Fruit fly (Drosophila melanogaster): ENCODE results near the gene pps.

Gene pps

DNA sequence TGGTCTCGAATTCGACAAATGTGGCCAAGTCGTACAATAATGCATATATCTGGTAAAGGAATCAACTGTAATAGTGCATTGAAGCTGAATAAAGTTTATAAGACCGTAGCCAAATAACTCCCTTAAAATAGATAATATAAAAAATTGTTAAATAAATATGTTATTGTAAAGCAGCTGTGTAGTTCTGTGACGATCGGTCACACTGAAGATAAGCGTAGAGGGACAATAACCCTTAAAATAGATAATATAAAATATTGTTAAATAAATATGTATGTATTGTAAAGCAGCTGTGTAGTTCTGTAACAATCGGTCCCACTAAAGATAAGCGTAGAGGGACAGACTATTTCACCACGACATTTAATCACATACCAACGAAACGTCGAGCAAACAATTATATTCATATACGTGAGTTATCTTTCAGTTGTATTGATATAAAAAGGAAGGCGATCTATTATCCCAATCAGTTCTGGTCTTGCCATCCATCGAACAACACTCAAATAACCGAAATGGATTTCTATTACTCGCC, 38.3 kb upstream of the pps start, which contains the start of gene GstD5:
TSS of gene GstD5 (plus strand) at position 476 of the 526 bp plus-strand sequence.
- TF ChIP-seq Hnf4 (GFP tag; optimal IDR thresholded peaks at IDR 0.05) (no peak), usp (GFP tag; optimal IDR thresholded peaks at IDR 0.05) (no peak), OdsH (GFP tag; optimal IDR thresholded peaks at IDR 0.05) (no peak), CrebA (GFP tag; optimal IDR thresholded peaks at IDR 0.05; ENCODE audit: borderline replicate concordance) (no peak), sage (GFP tag; optimal IDR thresholded peaks at IDR 0.05) (no peak), Myc (optimal IDR thresholded peaks at IDR 0.05) (no peak), CG9705 (GFP tag; optimal IDR thresholded peaks at IDR 0.05) (no peak), psq (GFP tag; optimal IDR thresholded peaks at IDR 0.05) (no peak), CG32264 (GFP tag; optimal IDR thresholded peaks at IDR 0.05) (no peak)

DNA sequence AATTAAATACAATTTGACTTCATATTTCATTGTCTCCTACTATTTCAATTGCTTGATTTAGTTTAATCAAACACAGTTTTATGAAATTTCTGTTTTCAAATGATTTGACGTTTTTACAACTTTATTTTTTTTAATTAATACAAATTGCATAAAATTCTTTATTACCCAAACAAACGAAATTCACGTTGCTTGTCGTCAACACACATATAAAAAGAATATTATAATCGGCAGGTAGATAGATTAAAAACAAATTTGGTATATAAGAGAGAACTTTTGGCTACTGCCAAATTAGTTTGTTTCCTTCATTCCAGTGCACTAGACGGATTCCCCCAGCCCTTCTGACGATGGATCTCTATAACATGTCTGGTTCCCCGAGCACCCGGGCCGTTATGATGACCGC, 36.8 kb upstream of the pps start, which contains the start of gene GstD6:
TSS of gene GstD6 (plus strand) at position 301 of the 400 bp plus-strand sequence.
- TF ChIP-seq dl (GFP tag; optimal IDR thresholded peaks at IDR 0.05; ENCODE audit: insufficient read depth in 1 of 2, partially characterized antibody in 2 of 2) (no peak), psq (GFP tag; optimal IDR thresholded peaks at IDR 0.05) (no peak), dmrt93B (GFP tag; optimal IDR thresholded peaks at IDR 0.05) (no peak), ey (GFP tag; optimal IDR thresholded peaks at IDR 0.05) (no peak), Vsx2 (GFP tag; optimal IDR thresholded peaks at IDR 0.05; ENCODE audit: partially characterized antibody) (no peak), tai (GFP tag; optimal IDR thresholded peaks at IDR 0.05) (no peak), CG32264 (GFP tag; optimal IDR thresholded peaks at IDR 0.05) (no peak), Jra (GFP tag; optimal IDR thresholded peaks at IDR 0.05) (no peak), Hr78 (GFP tag; optimal IDR thresholded peaks at IDR 0.05) (no peak), Sp1 (GFP tag; optimal IDR thresholded peaks at IDR 0.05) (no peak), Abd-B (GFP tag; optimal IDR thresholded peaks at IDR 0.05) (no peak), Mio (GFP tag; optimal IDR thresholded peaks at IDR 0.05) (no peak), brk (GFP tag; optimal IDR thresholded peaks at IDR 0.05) (no peak), sv (GFP tag; optimal IDR thresholded peaks at IDR 0.05) (no peak), OdsH (GFP tag; optimal IDR thresholded peaks at IDR 0.05) (no peak), jim (GFP tag; optimal IDR thresholded peaks at IDR 0.05) (no peak)

dm6 chr3R:12378200-12378599, 35.4 kb upstream of the pps start, which contains the start of gene GstD7:
GstD7 (plus strand) TSS chr3R:12378500.
- TF ChIP-seq fru (GFP tag; optimal IDR thresholded peaks at IDR 0.05) (no peak), tai (GFP tag; optimal IDR thresholded peaks at IDR 0.05) (no peak), CG32264 (GFP tag; optimal IDR thresholded peaks at IDR 0.05) (no peak), psq (GFP tag; optimal IDR thresholded peaks at IDR 0.05) (no peak), usp (GFP tag; optimal IDR thresholded peaks at IDR 0.05) (no peak), dsf (GFP tag; optimal IDR thresholded peaks at IDR 0.05; ENCODE audit: borderline replicate concordance) (no peak), GATAd (GFP tag; optimal IDR thresholded peaks at IDR 0.05) (no peak), Mio (GFP tag; optimal IDR thresholded peaks at IDR 0.05) (no peak), OdsH (GFP tag; optimal IDR thresholded peaks at IDR 0.05) (no peak), woc (GFP tag; optimal IDR thresholded peaks at IDR 0.05) (no peak), jim (GFP tag; optimal IDR thresholded peaks at IDR 0.05) (no peak), dmrt93B (GFP tag; optimal IDR thresholded peaks at IDR 0.05) (no peak), Rel (GFP tag; optimal IDR thresholded peaks at IDR 0.05) (no peak), Rel (tag; optimal IDR thresholded peaks at IDR 0.05) (no peak), brk (GFP tag; optimal IDR thresholded peaks at IDR 0.05) (no peak), Vsx2 (GFP tag; optimal IDR thresholded peaks at IDR 0.05; ENCODE audit: partially characterized antibody) (no peak), Sp1 (GFP tag; optimal IDR thresholded peaks at IDR 0.05) (no peak), Jra (GFP tag; optimal IDR thresholded peaks at IDR 0.05) (no peak)

dm6 chr3R:12379249-12379648, 34.4 kb upstream of the pps start:
- TF ChIP-seq Myc (optimal IDR thresholded peaks at IDR 0.05) (no peak), CrebA (GFP tag; optimal IDR thresholded peaks at IDR 0.05; ENCODE audit: borderline replicate concordance) (no peak), rgr (GFP tag; optimal IDR thresholded peaks at IDR 0.05) (no peak), fru (GFP tag; optimal IDR thresholded peaks at IDR 0.05) (no peak), dl (GFP tag; optimal IDR thresholded peaks at IDR 0.05; ENCODE audit: insufficient read depth in 1 of 2, partially characterized antibody in 2 of 2) (no peak), CG9705 (GFP tag; optimal IDR thresholded peaks at IDR 0.05) (no peak), Hr78 (GFP tag; optimal IDR thresholded peaks at IDR 0.05) (no peak), dsf (GFP tag; optimal IDR thresholded peaks at IDR 0.05; ENCODE audit: borderline replicate concordance) (no peak), N (GFP tag; optimal IDR thresholded peaks at IDR 0.05) (no peak), Hr83 (GFP tag; optimal IDR thresholded peaks at IDR 0.05; ENCODE audit: poor library complexity, severe bottlenecking) (no peak), pan (optimal IDR thresholded peaks at IDR 0.05) (no peak), foxo (GFP tag; optimal IDR thresholded peaks at IDR 0.05) (no peak), sage (GFP tag; optimal IDR thresholded peaks at IDR 0.05) (no peak), brk (GFP tag; optimal IDR thresholded peaks at IDR 0.05) (no peak), woc (GFP tag; optimal IDR thresholded peaks at IDR 0.05) (no peak), Vsx2 (GFP tag; optimal IDR thresholded peaks at IDR 0.05; ENCODE audit: partially characterized antibody) (no peak), Dfd (GFP tag; optimal IDR thresholded peaks at IDR 0.05) (no peak), ey (GFP tag; optimal IDR thresholded peaks at IDR 0.05) (no peak), Dif (GFP tag; optimal IDR thresholded peaks at IDR 0.05; ENCODE audit: partially characterized antibody) (no peak), Mio (GFP tag; optimal IDR thresholded peaks at IDR 0.05) (no peak)

Data from whole organism, wandering third instar larva.